Fruit fly (Drosophila melanogaster): ENCODE results near the gene CG42763.

The CG42763 gene

dm6 chr2L:8148514-8149085 is 3.7 kb upstream of the CG42763 start:
- TF ChIP-seq noc (tag; optimal IDR thresholded peaks at IDR 0.05): no peak

DNA sequence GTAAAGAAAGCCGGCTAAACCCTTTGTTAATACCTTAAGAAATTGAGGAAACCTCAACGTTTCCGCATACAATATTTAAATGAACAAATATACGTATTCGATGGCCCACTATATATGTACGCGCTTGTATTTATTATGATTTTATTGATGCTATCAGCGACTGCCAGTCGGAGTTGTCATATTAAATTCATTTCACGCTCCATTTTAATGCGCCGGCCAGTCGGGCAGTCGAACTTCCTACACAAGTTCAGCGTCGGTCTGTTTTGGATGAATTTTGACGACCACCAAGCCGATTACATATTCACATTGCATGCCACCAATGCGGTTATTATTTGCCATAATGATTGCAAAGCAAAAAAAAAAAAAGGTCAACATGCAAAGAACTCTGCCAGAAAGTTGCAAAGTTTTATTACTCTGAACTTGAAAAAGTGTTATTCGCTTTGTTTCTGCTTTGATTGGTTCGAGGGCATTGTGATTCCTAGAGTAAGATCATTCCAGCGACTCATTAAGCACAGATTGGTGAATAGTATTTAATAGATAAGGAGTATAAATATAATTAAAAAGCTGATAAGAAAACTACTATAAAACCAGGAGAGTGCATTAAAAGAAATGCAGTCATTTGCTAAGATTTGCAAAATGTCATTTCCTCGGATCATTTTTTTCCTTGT is 2.2 kb upstream of the CG42763 start, which contains the start of gene CG31606:
Gene CG31606 (plus strand): TSS at position 618 of the 668 bp plus-strand sequence.
- no peak for TF ChIP-seq noc (tag; optimal IDR thresholded peaks at IDR 0.05)

DNA sequence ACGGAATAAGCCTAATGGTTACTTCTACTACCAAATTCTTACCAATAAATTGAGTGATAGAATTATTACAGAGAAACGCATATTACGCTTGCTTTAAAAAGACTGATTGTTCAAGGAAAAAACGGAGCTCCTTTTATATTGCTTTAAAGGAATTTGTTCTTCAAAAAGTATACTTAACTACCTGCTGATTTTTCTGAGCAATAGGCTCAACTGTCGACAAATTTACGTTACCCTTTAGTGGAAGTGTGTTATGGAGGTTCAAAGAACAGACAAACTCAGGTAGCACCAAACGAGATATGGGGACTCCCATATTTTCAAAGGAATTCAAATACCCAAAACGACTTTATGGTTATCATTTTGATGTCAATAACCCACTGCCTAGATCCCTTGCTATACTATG is 960 bp downstream of the CG42763 start, which contains the start of gene CG42762:
Gene CG42762 (minus strand): TSS at position 101 of the 400 bp plus-strand sequence.
- no peak for TF ChIP-seq noc (tag; optimal IDR thresholded peaks at IDR 0.05)

DNA sequence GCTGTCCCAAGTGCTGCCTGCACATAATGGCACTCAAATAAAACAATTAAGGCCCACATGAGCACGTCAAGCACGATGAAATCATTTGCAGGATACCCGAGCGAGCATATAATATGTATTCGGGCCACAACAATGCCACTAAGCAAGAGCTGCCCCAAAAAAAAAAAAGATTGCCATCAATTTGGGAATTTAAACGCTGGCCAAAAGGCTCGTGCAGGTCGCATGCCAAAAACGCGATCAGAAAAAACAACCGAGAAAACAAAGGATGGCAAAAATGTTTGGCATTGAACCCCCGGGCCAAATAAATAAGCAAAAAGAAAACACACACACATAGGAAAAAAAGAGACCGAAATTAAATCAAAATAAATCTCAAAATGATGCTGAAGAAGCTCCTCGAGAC is 2.1 kb downstream of the CG42763 start:
- TF ChIP-seq noc (tag; optimal IDR thresholded peaks at IDR 0.05): no peak

DNA sequence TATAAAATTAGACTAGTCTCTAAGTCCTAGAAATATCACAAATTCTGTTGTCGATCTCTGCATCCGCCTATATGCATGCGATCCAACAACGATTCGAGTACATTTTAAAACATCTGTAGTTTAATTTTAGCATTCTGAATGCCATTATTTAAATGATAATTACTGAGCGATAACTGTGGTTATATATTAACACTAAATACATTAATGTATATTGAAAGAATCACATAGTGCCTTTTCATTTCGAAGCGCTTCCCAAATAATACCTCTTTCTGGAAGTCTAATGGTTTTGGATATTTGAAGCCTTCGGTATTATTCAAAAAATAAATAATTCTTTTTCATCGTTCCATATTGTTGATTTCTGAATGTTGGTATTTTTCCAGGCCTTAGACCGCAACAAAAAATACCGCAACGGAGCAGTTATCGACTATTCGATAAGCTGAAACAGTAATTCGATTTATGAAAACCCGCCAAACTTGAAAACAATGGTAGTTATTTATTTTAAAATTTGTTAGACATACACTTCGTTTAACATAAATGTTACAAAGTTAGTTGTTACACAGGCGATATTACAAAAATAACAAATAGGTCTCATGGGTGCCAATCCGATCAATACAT is 11.0 kb downstream of the CG42763 start:
- TF ChIP-seq noc (tag; optimal IDR thresholded peaks at IDR 0.05): no peak

- TF ChIP-seq noc (tag; optimal IDR thresholded peaks at IDR 0.05): no peak
Measured at dm6 chr2L:8130729-8131128, 14.2 kb downstream of the CG42763 start.

dm6 chr2L:8129996-8130641 is 14.8 kb downstream of the CG42763 start:
- peak; percentile 47 for TF ChIP-seq noc (tag; optimal IDR thresholded peaks at IDR 0.05)

dm6 chr2L:8128911-8129310 is 16.0 kb downstream of the CG42763 start:
- TF ChIP-seq noc (tag; optimal IDR thresholded peaks at IDR 0.05): no peak

DNA sequence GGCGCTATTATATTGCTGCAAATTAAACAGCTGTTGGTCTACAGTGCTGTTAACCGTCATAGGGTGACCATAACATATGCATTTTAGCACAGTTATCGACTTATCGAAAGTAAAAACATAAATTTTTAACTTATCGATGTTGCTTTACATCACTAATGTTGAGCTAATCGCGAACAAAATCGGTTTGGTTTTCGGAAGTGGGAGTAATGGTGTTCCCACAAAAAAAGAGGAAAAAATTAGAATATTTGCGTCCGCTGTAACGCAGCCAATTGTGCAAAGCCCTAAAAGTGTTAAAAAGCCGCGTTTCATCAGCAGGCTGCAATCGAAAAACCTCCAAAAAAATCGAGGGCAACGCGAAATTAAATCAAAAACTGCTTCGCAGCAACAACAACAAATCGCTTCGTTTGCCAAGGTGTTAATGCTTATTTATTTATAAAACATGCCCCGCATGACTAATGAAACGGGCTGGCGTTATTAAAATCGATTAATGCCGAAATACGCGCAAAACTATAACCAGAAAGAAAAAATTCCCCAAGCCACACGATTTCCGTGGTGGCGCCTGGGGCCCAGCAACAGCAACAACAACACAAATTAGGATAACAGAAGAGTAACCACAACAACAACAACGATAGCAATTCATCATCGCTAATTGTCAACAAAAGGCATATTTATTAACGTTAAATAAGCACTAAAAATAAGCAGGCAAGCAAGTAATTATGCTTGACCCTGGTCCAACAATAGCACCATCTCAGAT is 17.9 kb downstream of the CG42763 start, which contains the start of the genes CG12375 and CG8668:
Gene CG12375 (minus strand): TSS at position 42 of the 754 bp plus-strand sequence.
Gene CG8668 (plus strand): TSS at position 153 of the 754 bp plus-strand sequence.
- TF ChIP-seq noc (tag; optimal IDR thresholded peaks at IDR 0.05): peak; percentile 32

DNA sequence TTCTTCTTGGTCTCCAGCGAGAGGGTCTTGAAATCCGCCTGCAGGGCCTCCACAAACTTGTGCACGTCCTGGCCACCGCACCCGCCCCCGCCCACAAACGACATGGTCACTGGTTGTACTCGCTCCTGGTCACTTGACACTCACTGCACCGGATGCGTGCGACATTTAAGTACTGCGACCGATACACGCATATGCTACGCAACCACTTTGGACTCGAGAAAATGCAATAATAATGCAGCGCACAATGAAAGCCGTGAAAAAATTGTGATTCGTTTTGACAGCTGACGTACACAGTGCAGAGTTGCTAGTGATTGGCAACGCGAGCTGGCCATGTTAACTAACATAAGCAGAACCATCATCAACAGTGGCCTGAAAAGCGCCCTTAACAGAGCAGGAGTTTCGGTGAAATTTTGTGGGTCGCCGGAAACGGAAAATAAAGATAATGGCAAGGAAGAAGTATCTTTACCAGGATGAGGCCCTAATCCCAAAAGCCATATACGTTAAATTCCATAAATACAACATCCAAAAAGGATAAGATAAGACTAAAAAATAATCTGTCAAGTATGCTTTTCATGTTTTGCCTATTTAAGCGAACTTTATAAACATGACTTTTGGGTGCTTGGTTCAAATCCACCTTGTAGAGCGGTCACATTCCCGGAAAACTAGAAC is 21.1 kb downstream of the CG42763 start, which contains the start of the genes mon2 and CG8673:
Gene mon2 (minus strand): TSS at position 300 of the 669 bp plus-strand sequence.
Gene CG8673 (plus strand): TSS at position 619 of the 669 bp plus-strand sequence.
- TF ChIP-seq noc (tag; optimal IDR thresholded peaks at IDR 0.05): peak; percentile 7

DNA sequence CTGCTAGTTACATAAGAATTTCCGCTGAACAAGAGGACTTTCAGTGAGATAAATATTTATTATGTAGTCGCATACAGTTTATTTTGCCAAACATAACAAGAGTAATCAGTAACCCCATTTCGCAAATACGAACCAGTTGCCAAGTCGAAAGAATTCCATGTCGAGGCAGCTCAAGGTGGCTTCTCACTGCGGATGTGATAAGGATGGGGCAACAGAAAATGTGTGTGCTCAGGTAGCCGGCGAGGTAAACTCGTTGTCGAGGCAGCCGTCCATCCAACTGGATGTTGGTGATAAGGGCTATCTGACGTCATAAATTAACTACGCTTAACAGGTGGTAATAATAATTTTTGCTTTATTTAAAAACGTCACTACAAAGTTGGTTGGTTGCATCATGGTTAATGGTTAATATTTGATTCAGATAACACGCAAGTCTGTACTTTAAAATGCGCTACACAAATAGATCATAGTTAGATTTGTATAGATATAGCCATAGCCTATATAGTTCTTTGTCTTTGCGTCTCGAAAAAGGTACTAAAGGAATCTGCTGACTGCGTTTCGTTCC is 28.2 kb downstream of the CG42763 start:
- peak; percentile 41 for TF ChIP-seq noc (tag; optimal IDR thresholded peaks at IDR 0.05)

DNA sequence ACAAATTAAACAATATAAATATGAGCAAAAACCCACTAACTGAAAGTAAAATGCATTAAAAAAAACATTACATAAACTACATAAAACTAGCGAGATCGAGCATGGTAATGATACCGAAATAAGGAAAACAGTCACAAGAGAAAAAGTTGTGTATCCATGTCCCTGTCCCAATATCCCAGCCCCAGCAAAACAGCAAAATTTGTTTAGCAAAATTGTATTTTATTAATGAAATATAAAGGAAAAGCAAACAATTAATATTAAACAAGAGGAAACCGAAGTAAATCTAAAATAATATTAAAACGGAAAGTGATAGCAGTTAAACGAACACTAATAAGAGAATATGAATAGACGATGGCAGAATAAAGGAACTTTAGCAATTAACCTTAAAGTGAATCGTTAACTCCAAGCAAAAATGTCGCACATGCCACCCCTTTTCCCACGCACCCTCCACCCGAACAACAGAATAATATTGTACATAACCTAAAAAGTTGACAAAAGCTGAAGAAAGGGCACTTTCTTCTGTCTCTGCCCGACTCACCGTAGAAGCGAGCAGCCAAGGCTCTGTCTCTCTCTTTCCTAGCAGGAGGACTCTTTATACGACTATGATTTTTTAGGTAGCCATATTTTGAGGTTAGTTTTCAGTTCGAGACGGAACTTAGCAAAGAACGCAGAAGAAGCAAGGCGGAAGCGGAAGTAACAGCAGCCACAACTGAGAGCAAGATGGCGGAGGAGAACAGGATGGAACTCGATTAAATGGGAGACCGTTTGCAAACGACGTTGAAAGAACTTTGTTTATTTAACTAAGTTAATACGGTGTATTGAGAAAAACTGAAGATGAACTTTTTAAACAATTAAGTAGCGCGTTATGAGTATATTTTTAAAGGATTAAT is 34.1 kb downstream of the CG42763 start:
- TF ChIP-seq noc (tag; optimal IDR thresholded peaks at IDR 0.05): no peak

dm6 chr2L:8104706-8105105 is 40.2 kb downstream of the CG42763 start:
- TF ChIP-seq noc (tag; optimal IDR thresholded peaks at IDR 0.05): no peak

DNA sequence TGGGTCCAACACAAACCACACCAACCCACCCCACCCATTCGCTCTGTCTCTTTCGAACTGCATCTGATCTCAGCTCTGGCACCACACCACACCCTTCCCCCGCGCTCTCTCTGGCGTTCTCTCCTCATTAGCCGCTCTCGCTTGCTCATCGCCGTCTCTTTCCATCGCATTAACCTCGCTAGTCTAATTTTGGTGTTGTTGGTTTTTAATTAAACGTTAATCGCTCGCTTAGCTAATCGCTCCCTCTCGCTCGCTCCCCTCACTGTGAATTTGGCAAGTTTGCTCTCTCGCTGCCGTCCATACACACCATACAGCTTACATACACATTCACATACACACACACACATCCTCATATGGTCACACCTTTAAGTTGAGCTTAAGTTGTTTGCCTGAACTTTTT is 40.8 kb downstream of the CG42763 start:
- TF ChIP-seq noc (tag; optimal IDR thresholded peaks at IDR 0.05): no peak
